Worm (Caenorhabditis elegans) whole organism, mixed stage, embryonic: Measurements from ENCODE around the gene clec-199.

Experiments
- bed-3 ChIP-seq: fragments of 200-800 bp; sonication (Bioruptor generic); optimal IDR thresholded peaks from 3 replicates; lab custom pipeline; 2018; ENCODE audit warnings: mild to moderate bottlenecking, missing genetic modification characterization, moderate library complexity, missing compliant biosample characterization
- blmp-1 ChIP-seq: fragments of 150-350 bp; optimal IDR thresholded peaks from 2 replicates; lab custom pipeline; 2014; ENCODE audit warnings: missing biosample characterization, missing genetic modification characterization
- ceh-39 ChIP-seq: fragments of 150-350 bp; optimal IDR thresholded peaks from 2 replicates; lab custom pipeline; 2014; ENCODE audit warnings: missing biosample characterization, missing genetic modification characterization
- ceh-43 ChIP-seq: fragments of 200-800 bp; sonication (Bioruptor generic); optimal IDR thresholded peaks from 2 replicates; lab custom pipeline; 2018; ENCODE audit warnings: mild to moderate bottlenecking, missing genetic modification characterization, moderate library complexity, missing compliant biosample characterization
- ces-1 ChIP-seq: fragments of 150-350 bp; optimal IDR thresholded peaks from 2 replicates; lab custom pipeline; 2014; ENCODE audit warnings: missing biosample characterization, missing genetic modification reagents, missing genetic modification characterization
- cnd-1 ChIP-seq: fragments of 200-800 bp; sonication (Bioruptor generic); optimal IDR thresholded peaks from 2 replicates; lab custom pipeline; 2018; ENCODE audit warnings: mild to moderate bottlenecking, missing genetic modification characterization, missing compliant biosample characterization
- drap-1 ChIP-seq: fragments of 200-800 bp; sonication (Bioruptor generic); optimal IDR thresholded peaks from 3 replicates; lab custom pipeline; 2018; ENCODE audit warnings: mild to moderate bottlenecking, missing genetic modification characterization, missing compliant biosample characterization
- elt-1 ChIP-seq: sonication (generic microtip); optimal IDR thresholded peaks from 2 replicates; lab custom pipeline; 2017; ENCODE audit warnings: missing genetic modification characterization, mild to moderate bottlenecking, missing compliant biosample characterization, antibody characterized with exemption, moderate library complexity, borderline replicate concordance; ENCODE audit not compliant: insufficient read depth
- elt-3 ChIP-seq: fragments of 150-350 bp; optimal IDR thresholded peaks from 2 replicates; lab custom pipeline; 2014; ENCODE audit warnings: missing biosample characterization, missing genetic modification characterization
- flh-1 ChIP-seq: fragments of 200-800 bp; sonication (Bioruptor generic); optimal IDR thresholded peaks from 2 replicates; lab custom pipeline; 2018; ENCODE audit warnings: mild to moderate bottlenecking, missing genetic modification characterization, moderate library complexity, missing compliant biosample characterization
- ham-2 ChIP-seq: fragments of 200-800 bp; sonication (Bioruptor generic); optimal IDR thresholded peaks from 2 replicates; lab custom pipeline; 2018; ENCODE audit warnings: mild to moderate bottlenecking, missing genetic modification characterization, missing compliant biosample characterization
- hlh-1 ChIP-seq: fragments of 150-350 bp; optimal IDR thresholded peaks from 2 replicates; lab custom pipeline; 2014; ENCODE audit warnings: missing biosample characterization, missing genetic modification reagents, missing genetic modification characterization
- lin-13 ChIP-seq: fragments of 150-350 bp; optimal IDR thresholded peaks from 2 replicates; lab custom pipeline; 2014; ENCODE audit warnings: missing biosample characterization, missing genetic modification characterization
- lin-32 ChIP-seq: fragments of 200-800 bp; sonication (Bioruptor generic); optimal IDR thresholded peaks from 2 replicates; lab custom pipeline; 2018; ENCODE audit warnings: mild to moderate bottlenecking, missing genetic modification characterization, missing compliant biosample characterization
- mab-5 ChIP-seq: fragments of 150-350 bp; optimal IDR thresholded peaks from 2 replicates; lab custom pipeline; 2014; ENCODE audit warnings: missing biosample characterization, missing genetic modification characterization
- mep-1 ChIP-seq: fragments of 150-350 bp; optimal IDR thresholded peaks from 2 replicates; lab custom pipeline; 2017; ENCODE audit warnings: missing biosample characterization, missing genetic modification reagents, missing genetic modification characterization, inconsistent platforms
- mls-2 ChIP-seq: sonication (generic microtip); optimal IDR thresholded peaks from 2 replicates; lab custom pipeline; 2016; ENCODE audit warnings: mild to moderate bottlenecking, missing genetic modification characterization, moderate library complexity, missing compliant biosample characterization
- nhr-12 ChIP-seq: fragments of 150-350 bp; optimal IDR thresholded peaks from 2 replicates; lab custom pipeline; 2014; ENCODE audit warnings: missing biosample characterization, missing genetic modification characterization
- nhr-2 ChIP-seq: fragments of 150-350 bp; optimal IDR thresholded peaks from 2 replicates; lab custom pipeline; 2014; ENCODE audit warnings: missing biosample characterization, missing genetic modification characterization
- nhr-28 ChIP-seq: fragments of 150-350 bp; optimal IDR thresholded peaks from 2 replicates; lab custom pipeline; 2014; ENCODE audit warnings: missing biosample characterization, missing genetic modification characterization
- nhr-76 ChIP-seq: sonication (generic microtip); optimal IDR thresholded peaks from 2 replicates; lab custom pipeline; 2017; ENCODE audit warnings: missing biosample characterization, missing genetic modification characterization
- pha-4 ChIP-seq: fragments of 150-350 bp; optimal IDR thresholded peaks from 2 replicates; lab custom pipeline; 2018; ENCODE audit warnings: missing biosample characterization, missing genetic modification reagents, missing genetic modification characterization
- sem-2 ChIP-seq: fragments of 200-800 bp; sonication (Bioruptor generic); optimal IDR thresholded peaks from 2 replicates; lab custom pipeline; 2018; ENCODE audit warnings: mild to moderate bottlenecking, missing genetic modification characterization, missing compliant biosample characterization
- snpc-4 ChIP-seq: fragments of 150-350 bp; optimal IDR thresholded peaks from 2 replicates; lab custom pipeline; 2014; ENCODE audit warnings: missing biosample characterization, missing genetic modification characterization
- sptf-1 ChIP-seq: sonication (generic microtip); optimal IDR thresholded peaks from 2 replicates; lab custom pipeline; 2017; ENCODE audit warnings: mild to moderate bottlenecking, missing genetic modification characterization, moderate library complexity, missing compliant biosample characterization
- tbx-8 ChIP-seq: fragments of 200-800 bp; sonication (Bioruptor generic); optimal IDR thresholded peaks from 2 replicates; lab custom pipeline; 2018; ENCODE audit warnings: mild to moderate bottlenecking, missing genetic modification characterization, moderate library complexity, missing compliant biosample characterization
- unc-120 ChIP-seq: sonication (generic microtip); optimal IDR thresholded peaks from 2 replicates; lab custom pipeline; 2017; ENCODE audit warnings: missing genetic modification characterization, missing compliant biosample characterization; ENCODE audit not compliant: poor library complexity, severe bottlenecking
- unc-39 ChIP-seq: fragments of 150-350 bp; optimal IDR thresholded peaks from 2 replicates; lab custom pipeline; 2014; ENCODE audit warnings: missing biosample characterization, missing genetic modification characterization
- unc-62 ChIP-seq: fragments of 150-350 bp; optimal IDR thresholded peaks from 2 replicates; lab custom pipeline; 2014; ENCODE audit warnings: missing biosample characterization, missing genetic modification reagents, missing genetic modification characterization
- zip-8 ChIP-seq: fragments of 150-350 bp; optimal IDR thresholded peaks from 2 replicates; lab custom pipeline; 2014; ENCODE audit warnings: missing biosample characterization, missing genetic modification characterization

clec-199 gene

DNA sequence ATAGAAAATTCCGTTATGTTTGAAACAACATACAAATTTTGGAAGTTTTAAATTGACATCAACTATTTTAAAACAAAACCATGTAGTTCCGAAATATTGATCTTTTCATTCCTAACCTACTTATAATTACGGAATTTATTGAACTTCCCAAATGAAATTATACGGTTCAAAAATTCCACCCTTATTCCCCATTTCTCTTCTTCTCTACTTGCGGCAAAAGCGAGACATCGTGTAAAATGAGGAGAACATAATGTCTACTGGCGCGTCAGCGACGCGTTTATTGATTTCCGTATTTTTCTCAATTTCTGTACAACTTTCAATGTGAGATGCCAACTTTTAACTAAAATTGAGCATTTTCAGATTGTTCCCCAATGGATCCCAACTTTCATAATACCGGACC is 22.9 kb upstream of the clec-199 start, which contains the start of gene ceh-88:
Gene ceh-88, plus strand, starts transcription at position 355 of the 400 bp plus-strand sequence.
- TF ChIP-seq sptf-1 (tag; lab: Kevin White, UChicago) (no peak), unc-120 (tag; lab: Kevin White, UChicago) (no peak), ces-1 (GFP tag; lab: Kevin White, UChicago) (peak; percentile 84), zip-8 (no peak), nhr-2 (tag; lab: Kevin White, UChicago) (no peak), nhr-76 (tag; lab: Kevin White, UChicago) (no peak)

DNA sequence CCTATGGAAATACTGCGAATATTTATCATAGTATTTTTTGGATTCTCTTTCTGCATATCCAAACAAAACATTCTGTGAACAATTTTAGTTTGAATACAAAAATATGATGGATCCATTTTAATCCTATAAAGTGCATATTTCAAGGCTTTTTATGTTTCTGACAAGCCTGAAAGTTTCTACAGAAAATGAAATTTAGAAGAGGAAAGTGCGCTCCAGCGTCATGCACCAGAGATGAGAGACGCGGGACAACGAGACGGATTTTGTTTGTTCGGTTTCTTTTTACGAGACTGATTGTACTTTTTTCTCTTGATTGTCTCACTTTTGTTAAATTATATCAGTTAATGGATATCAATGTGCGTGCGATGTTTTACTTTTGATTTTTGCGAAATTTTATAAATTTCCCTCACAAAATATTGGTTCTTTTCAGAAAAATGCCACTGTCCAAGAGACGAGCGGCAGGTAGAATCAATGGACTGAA is 20.5 kb upstream of the clec-199 start, which contains the start of gene C49C3.6:
Gene C49C3.6, plus strand, starts transcription at position 428 of the 478 bp plus-strand sequence.
- no peak for TF ChIP-seq ceh-43 (GFP tag; lab: Kevin White, UChicago)
- peak; percentile 73 for TF ChIP-seq ces-1 (GFP tag; lab: Kevin White, UChicago)

DNA sequence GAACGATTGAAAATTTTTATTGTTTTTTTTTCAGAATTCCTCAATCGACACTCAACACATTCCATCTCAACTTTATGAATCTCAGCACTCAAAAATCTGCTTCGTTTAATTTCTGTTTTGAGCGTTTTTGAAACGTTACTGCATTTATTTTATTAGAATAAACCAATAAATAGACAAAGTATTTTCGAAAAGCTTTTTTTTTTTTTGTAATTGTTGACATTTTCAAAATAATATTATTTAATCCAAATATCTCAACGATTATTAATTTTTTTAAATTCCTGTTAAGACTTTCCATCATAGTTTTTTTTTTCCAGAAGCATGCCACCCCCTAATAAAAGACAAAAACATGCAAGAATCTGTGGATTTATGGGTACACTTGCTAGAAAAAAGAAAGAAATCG is 19.4 kb upstream of the clec-199 start, which contains the start of gene C49C3.7:
Gene C49C3.7, plus strand, starts transcription at position 301 of the 400 bp plus-strand sequence.
- TF ChIP-seq nhr-28 (tag; lab: Kevin White, UChicago) (no peak), elt-3 (no peak), ham-2 (no peak), elt-1 (tag; lab: Kevin White, UChicago) (no peak), snpc-4 (tag; lab: Kevin White, UChicago) (no peak), nhr-12 (tag; lab: Kevin White, UChicago) (no peak), sem-2 (GFP tag; lab: Kevin White, UChicago) (no peak), ceh-43 (GFP tag; lab: Kevin White, UChicago) (no peak), cnd-1 (tag; lab: Kevin White, UChicago) (no peak)

DNA sequence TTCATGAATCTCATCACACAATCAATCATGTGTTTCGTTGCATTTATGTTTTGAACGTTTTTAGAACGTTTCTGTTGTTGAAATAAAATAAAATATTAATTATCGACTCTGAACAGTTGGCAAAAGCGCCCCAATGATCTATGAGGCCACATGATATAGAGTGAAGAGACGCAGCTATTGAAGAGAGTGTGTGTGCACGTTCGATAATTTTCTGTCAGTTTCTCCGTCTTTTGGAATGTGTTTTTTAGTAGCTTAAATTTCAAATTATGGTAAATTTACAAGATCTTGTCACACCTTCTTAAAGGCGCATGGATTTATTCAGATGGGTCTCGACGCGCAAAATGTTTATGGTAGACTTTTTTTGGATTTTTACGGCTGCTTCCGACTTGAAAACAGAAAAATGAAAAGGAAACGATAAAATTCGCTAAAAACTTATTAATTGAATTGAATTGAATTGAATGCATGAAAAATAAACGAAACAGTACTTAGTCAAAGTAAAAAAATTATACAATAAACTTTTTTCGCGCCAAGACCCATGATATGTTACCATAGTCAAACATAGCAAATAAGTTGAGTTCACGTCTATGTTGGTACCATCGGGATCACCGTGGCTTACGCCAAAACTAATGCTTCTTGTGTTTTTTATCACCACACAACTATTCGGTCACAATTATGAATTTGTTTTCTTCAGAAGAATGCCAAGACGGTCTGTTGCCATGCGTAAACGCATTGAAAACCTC is 18.0 kb upstream of the clec-199 start, which contains the start of gene C49C3.15:
Gene C49C3.15, plus strand, starts transcription at position 690 of the 740 bp plus-strand sequence.
- TF ChIP-seq pha-4 (tag; lab: Kevin White, UChicago) (peak; percentile 18), ces-1 (GFP tag; lab: Kevin White, UChicago) (peak; percentile 31), lin-13 (no peak), blmp-1 (tag; lab: Kevin White, UChicago) (no peak), ceh-39 (tag; lab: Kevin White, UChicago) (peak; percentile 69), ham-2 (no peak), hlh-1 (tag; lab: Kevin White, UChicago) (peak; percentile 46), ceh-43 (GFP tag; lab: Kevin White, UChicago) (peak; percentile 23), unc-120 (tag; lab: Kevin White, UChicago) (no peak), snpc-4 (tag; lab: Kevin White, UChicago) (no peak), unc-39 (tag; lab: Kevin White, UChicago) (no peak), elt-3 (no peak), unc-62 (peak; percentile 35), lin-32 (GFP tag; lab: Kevin White, UChicago) (no peak), nhr-2 (tag; lab: Kevin White, UChicago) (no peak), mep-1 (peak; percentile 40), drap-1 (GFP tag; lab: Kevin White, UChicago) (no peak), flh-1 (GFP tag; lab: Kevin White, UChicago) (no peak)

DNA sequence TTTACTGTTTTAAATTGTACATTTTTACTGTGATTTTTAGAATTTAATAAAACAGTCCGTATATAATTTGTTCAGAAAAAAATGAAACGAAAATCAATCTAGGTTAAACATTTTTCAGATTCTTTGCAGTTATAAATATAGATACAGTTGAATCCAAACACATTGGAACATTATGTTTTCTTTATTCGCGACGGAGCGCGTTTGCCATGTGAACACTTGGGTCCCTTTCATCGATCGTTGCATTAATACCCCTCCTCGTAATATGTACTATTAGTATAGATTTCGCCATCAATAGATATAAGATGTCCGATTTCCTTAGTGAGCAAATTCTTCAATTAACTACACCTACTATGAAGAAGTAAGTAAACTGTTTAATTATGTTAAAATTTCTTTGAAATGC is 16.7 kb upstream of the clec-199 start, which contains the start of gene C49C3.8:
Gene C49C3.8, plus strand, starts transcription at position 173 of the 400 bp plus-strand sequence.
- TF ChIP-seq elt-1 (tag; lab: Kevin White, UChicago) = no peak
- TF ChIP-seq sptf-1 (tag; lab: Kevin White, UChicago) = no peak
- no peak for TF ChIP-seq elt-3
- TF ChIP-seq tbx-8 = no peak
- TF ChIP-seq ham-2 = no peak
- no peak for TF ChIP-seq unc-120 (tag; lab: Kevin White, UChicago)
- no peak for TF ChIP-seq lin-13
- no peak for TF ChIP-seq mab-5 (tag; lab: Kevin White, UChicago)
- TF ChIP-seq ceh-39 (tag; lab: Kevin White, UChicago) = peak; percentile 59
- no peak for TF ChIP-seq flh-1 (GFP tag; lab: Kevin White, UChicago)
- TF ChIP-seq drap-1 (GFP tag; lab: Kevin White, UChicago) = no peak
- peak; percentile 53 for TF ChIP-seq hlh-1 (tag; lab: Kevin White, UChicago)
- peak; percentile 43 for TF ChIP-seq ces-1 (GFP tag; lab: Kevin White, UChicago)
- TF ChIP-seq bed-3 (GFP tag; lab: Kevin White, UChicago) = no peak
- no peak for TF ChIP-seq mls-2 (tag; lab: Kevin White, UChicago)
